Worm (Caenorhabditis elegans): ENCODE measurements around the gene Y43B11AR.1.

DNA sequence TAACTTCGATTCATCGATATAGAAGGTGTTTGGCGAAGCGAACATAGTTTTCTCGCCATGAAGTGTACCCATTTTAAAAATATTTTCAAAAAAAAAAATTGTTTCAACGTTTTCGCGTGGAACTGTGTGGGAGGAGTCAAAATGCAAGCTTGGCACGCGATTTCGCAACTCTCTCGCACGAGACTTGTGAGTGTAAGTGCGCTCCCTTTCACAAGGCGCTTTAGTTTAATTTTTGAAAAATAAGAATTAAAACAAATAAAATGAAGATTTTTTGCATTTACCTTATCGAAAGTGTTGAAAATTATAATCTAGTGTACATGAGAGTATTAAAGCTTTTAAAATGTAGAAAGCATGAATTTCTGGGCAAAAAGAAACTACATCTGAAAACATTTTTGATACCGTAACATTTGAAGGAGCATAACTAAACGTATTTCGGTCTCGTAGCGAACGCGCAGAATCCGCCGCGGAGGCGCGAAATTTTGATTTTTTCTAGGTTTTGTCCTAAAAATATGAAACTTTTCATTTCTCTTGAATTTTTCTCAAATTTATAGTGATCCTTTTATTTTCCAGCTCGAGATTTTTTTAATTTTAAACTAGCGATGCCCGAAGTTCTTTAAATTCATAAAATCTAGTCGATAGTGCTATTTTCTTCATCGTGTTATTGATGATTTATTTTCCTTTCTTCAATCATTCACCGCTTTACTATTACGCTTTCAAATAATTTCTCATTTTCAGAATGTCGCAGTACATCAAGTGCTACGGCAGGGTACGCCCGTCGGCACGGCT is 41.6 kb upstream of the Y43B11AR.1 start, which contains the start of the genes cogc-2 and klp-18:
- TF ChIP-seq tbx-2 (tag; optimal IDR thresholded peaks at IDR 0.05) (peak; percentile 72), gmeb-2 (tag; optimal IDR thresholded peaks at IDR 0.05) (peak; percentile 72), hlh-8 (tag; optimal IDR thresholded peaks at IDR 0.05) (peak; percentile 44), C38D4.7 (GFP tag; optimal IDR thresholded peaks at IDR 0.05) (peak; percentile 24), ceh-18 (tag; optimal IDR thresholded peaks at IDR 0.05) (peak; percentile 45)
